Fruit fly (Drosophila melanogaster) whole organism, embryonic: Measurements from ENCODE around the gene Sf3b2.

Experiments
- Abd-B ChIP-seq: fragments of 200-800 bp; sonication (Bioruptor generic); optimal IDR thresholded peaks from 2 replicates; lab custom pipeline; 2018; ENCODE audit warnings: missing biosample characterization, mild to moderate bottlenecking, missing genetic modification characterization, moderate library complexity
- Bgb ChIP-seq: fragments of 200-800 bp; sonication (Bioruptor generic); IDR thresholded peaks from 2 replicates; pipeline ENCODE4 v1.3.6; 2022; ENCODE audit warnings: missing biosample characterization, missing genetic modification characterization; ENCODE audit not compliant: partially characterized antibody
- Blimp-1 ChIP-seq: fragments of 200-800 bp; sonication (Bioruptor generic); optimal IDR thresholded peaks from 3 replicates; lab custom pipeline; 2018; ENCODE audit warnings: missing biosample characterization, missing genetic modification characterization, mild to moderate bottlenecking, moderate library complexity, missing genetic modification reagents
- CG10366 ChIP-seq: fragments of 200-800 bp; sonication (Bioruptor generic); IDR thresholded peaks from 2 replicates; pipeline ENCODE4 v1.3.6; 2022; ENCODE audit warnings: missing biosample characterization, missing genetic modification characterization
- CG10462 ChIP-seq: fragments of 200-800 bp; sonication (Bioruptor generic); optimal IDR thresholded peaks from 2 replicates; lab custom pipeline; 2016; ENCODE audit warnings: missing biosample characterization, missing genetic modification characterization
- CG10959 ChIP-seq: fragments of 200-800 bp; sonication (Bioruptor generic); IDR thresholded peaks from 2 replicates; pipeline ENCODE4 v1.3.6; 2022; ENCODE audit warnings: missing biosample characterization, missing genetic modification characterization
- CG12104 ChIP-seq: fragments of 200-800 bp; sonication (Bioruptor generic); optimal IDR thresholded peaks from 3 replicates; lab custom pipeline; 2016; ENCODE audit warnings: missing biosample characterization, missing genetic modification characterization
- CG13123 ChIP-seq: fragments of 200-800 bp; sonication (Bioruptor generic); optimal IDR thresholded peaks from 2 replicates; lab custom pipeline; 2016; ENCODE audit warnings: missing biosample characterization, missing genetic modification characterization
- CG14050 ChIP-seq: fragments of 200-800 bp; sonication (Bioruptor generic); IDR thresholded peaks from 3 replicates; pipeline ENCODE4 v1.3.6; 2022; ENCODE audit warnings: missing biosample characterization, missing genetic modification characterization
- CG14965 ChIP-seq: fragments of 200-800 bp; sonication (Bioruptor generic); optimal IDR thresholded peaks from 2 replicates; lab custom pipeline; 2016; ENCODE audit warnings: missing biosample characterization, missing genetic modification characterization, borderline replicate concordance
- CG15479 ChIP-seq: fragments of 200-800 bp; sonication (Bioruptor generic); optimal IDR thresholded peaks from 3 replicates; lab custom pipeline; 2019; ENCODE audit warnings: missing biosample characterization, mild to moderate bottlenecking, missing genetic modification characterization, moderate library complexity
- CG15696 ChIP-seq: fragments of 200-800 bp; sonication (Bioruptor generic); optimal IDR thresholded peaks from 2 replicates; lab custom pipeline; 2019; ENCODE audit warnings: missing biosample characterization, mild to moderate bottlenecking, missing genetic modification characterization, moderate library complexity
- CG17361 ChIP-seq: fragments of 200-800 bp; sonication (Bioruptor generic); IDR thresholded peaks from 3 replicates; pipeline ENCODE4 v1.3.6; 2022; ENCODE audit warnings: missing biosample characterization, missing genetic modification characterization
- CG17568 ChIP-seq: fragments of 200-800 bp; sonication (Bioruptor generic); optimal IDR thresholded peaks from 2 replicates; lab custom pipeline; 2018; ENCODE audit warnings: missing biosample characterization, mild to moderate bottlenecking, missing genetic modification characterization, moderate library complexity
- CG17612 ChIP-seq: fragments of 200-800 bp; sonication (Bioruptor generic); IDR thresholded peaks from 2 replicates; pipeline ENCODE4 v1.3.6; 2022; ENCODE audit warnings: missing biosample characterization, missing genetic modification characterization
- CG18764 ChIP-seq: fragments of 200-800 bp; sonication (Bioruptor generic); optimal IDR thresholded peaks from 3 replicates; lab custom pipeline; 2016; ENCODE audit warnings: missing biosample characterization, missing genetic modification characterization
- CG2712 ChIP-seq: fragments of 200-800 bp; optimal IDR thresholded peaks from 3 replicates; lab custom pipeline; 2019; ENCODE audit warnings: missing biosample characterization, mild to moderate bottlenecking, missing genetic modification characterization, moderate library complexity
- CG30431 ChIP-seq: fragments of 200-800 bp; sonication (Bioruptor generic); optimal IDR thresholded peaks from 2 replicates; lab custom pipeline; 2017; ENCODE audit warnings: missing biosample characterization, missing genetic modification characterization
- CG31224 ChIP-seq: fragments of 200-800 bp; sonication (Bioruptor generic); IDR thresholded peaks from 2 replicates; pipeline ENCODE4 v1.3.6; 2022; ENCODE audit warnings: missing biosample characterization, missing genetic modification characterization
- CG32767 ChIP-seq: fragments of 200-800 bp; sonication (Bioruptor generic); IDR thresholded peaks from 2 replicates; pipeline ENCODE4 v1.3.6; 2022; ENCODE audit warnings: missing biosample characterization, missing genetic modification characterization
- CG3838 ChIP-seq: fragments of 200-800 bp; sonication (Bioruptor generic); optimal IDR thresholded peaks from 3 replicates; lab custom pipeline; 2016; ENCODE audit warnings: missing biosample characterization, missing genetic modification characterization
- CG4707 ChIP-seq: fragments of 200-800 bp; sonication (Bioruptor generic); optimal IDR thresholded peaks from 2 replicates; lab custom pipeline; 2018; ENCODE audit warnings: missing biosample characterization, mild to moderate bottlenecking, missing genetic modification characterization, moderate library complexity
- CG6254 ChIP-seq: fragments of 200-800 bp; sonication (Bioruptor generic); optimal IDR thresholded peaks from 3 replicates; lab custom pipeline; 2017; ENCODE audit warnings: mild to moderate bottlenecking, missing biosample characterization, missing genetic modification reagents, missing genetic modification characterization
- CG6689 ChIP-seq: fragments of 200-800 bp; sonication (Bioruptor generic); IDR thresholded peaks from 2 replicates; pipeline ENCODE4 v1.3.6; 2022; ENCODE audit warnings: missing biosample characterization, missing genetic modification characterization
- Chrac-16 ChIP-seq: fragments of 200-800 bp; sonication (Bioruptor generic); optimal IDR thresholded peaks from 3 replicates; lab custom pipeline; 2016; ENCODE audit warnings: missing biosample characterization, missing genetic modification characterization
- Fer1 ChIP-seq: fragments of 200-800 bp; sonication (Bioruptor generic); optimal IDR thresholded peaks from 2 replicates; lab custom pipeline; 2017; ENCODE audit warnings: missing biosample characterization, mild to moderate bottlenecking, missing genetic modification characterization
- H15 ChIP-seq: fragments of 200-800 bp; sonication (Bioruptor generic); IDR thresholded peaks from 3 replicates; pipeline ENCODE4 v1.3.6; 2022; ENCODE audit warnings: missing biosample characterization, missing genetic modification characterization
- H2.0 ChIP-seq: fragments of 200-800 bp; sonication (Bioruptor generic); IDR thresholded peaks from 2 replicates; pipeline ENCODE4 v1.3.6; 2022; ENCODE audit warnings: missing biosample characterization, missing genetic modification characterization
- Mes4 ChIP-seq: fragments of 200-800 bp; sonication (Bioruptor generic); optimal IDR thresholded peaks from 2 replicates; lab custom pipeline; 2016; ENCODE audit warnings: missing biosample characterization, missing genetic modification characterization
- Rx ChIP-seq: fragments of 200-800 bp; sonication (Bioruptor generic); IDR thresholded peaks from 2 replicates; pipeline ENCODE4 v1.3.6; 2022; ENCODE audit warnings: missing biosample characterization, missing genetic modification characterization
- Tbp ChIP-seq: fragments of >200 bp; optimal IDR thresholded peaks from 2 replicates; lab custom pipeline; 2018; ENCODE audit warnings: missing biosample characterization, missing genetic modification characterization
- Trl ChIP-seq, 3 experiments: fragments of >200 bp in 2 of 3; fragments of 200-800 bp in 1 of 3; sonication (Bioruptor generic) in 1 of 3; optimal IDR thresholded peaks; 2 replicates in 1 of 3; 3 replicates in 2 of 3; lab custom pipeline; 2016 to 2017; ENCODE audit warnings: missing biosample characterization in 1 of 3, missing genetic modification characterization in 1 of 3
- Xrp1 ChIP-seq: fragments of 200-800 bp; sonication (Bioruptor generic); IDR thresholded peaks from 2 replicates; pipeline ENCODE4 v1.3.6; 2022; ENCODE audit warnings: missing biosample characterization, missing genetic modification characterization
- YL-1 ChIP-seq: fragments of 200-800 bp; sonication (Bioruptor generic); optimal IDR thresholded peaks from 3 replicates; lab custom pipeline; 2017; ENCODE audit warnings: missing biosample characterization, mild to moderate bottlenecking, missing genetic modification characterization
- ara ChIP-seq: fragments of 200-800 bp; sonication (Bioruptor generic); IDR thresholded peaks from 2 replicates; pipeline ENCODE4 v1.3.6; 2022; ENCODE audit warnings: missing biosample characterization, missing genetic modification characterization
- caup ChIP-seq: fragments of 200-800 bp; sonication (Bioruptor generic); optimal IDR thresholded peaks from 3 replicates; lab custom pipeline; 2017; ENCODE audit warnings: missing biosample characterization, mild to moderate bottlenecking, missing genetic modification characterization, moderate library complexity; ENCODE audit not compliant: severe bottlenecking
- cwo ChIP-seq: fragments of 200-800 bp; sonication (Bioruptor generic); optimal IDR thresholded peaks from 3 replicates; lab custom pipeline; 2017; ENCODE audit warnings: missing biosample characterization, missing genetic modification characterization, mild to moderate bottlenecking, moderate library complexity, missing genetic modification reagents
- esg ChIP-seq: fragments of 200-800 bp; sonication (Bioruptor generic); conservative IDR thresholded peaks from 2 replicates; pipeline ENCODE4 v1.3.6; 2022; ENCODE audit warnings: missing biosample characterization, missing genetic modification characterization
- fu2 ChIP-seq: fragments of 200-800 bp; sonication (Bioruptor generic); optimal IDR thresholded peaks from 2 replicates; lab custom pipeline; 2016; ENCODE audit warnings: missing biosample characterization, missing genetic modification characterization
- hbn ChIP-seq: fragments of 200-800 bp; sonication (Bioruptor generic); IDR thresholded peaks from 2 replicates; pipeline ENCODE4 v1.3.6; 2022; ENCODE audit warnings: missing biosample characterization, missing genetic modification characterization; ENCODE audit not compliant: partially characterized antibody
- lilli ChIP-seq: fragments of 200-800 bp; sonication (Bioruptor generic); optimal IDR thresholded peaks from 3 replicates; lab custom pipeline; 2016; ENCODE audit warnings: missing biosample characterization, missing genetic modification characterization
- nerfin-2 ChIP-seq: fragments of 200-800 bp; sonication (Bioruptor generic); IDR thresholded peaks from 2 replicates; pipeline ENCODE4 v1.3.6; 2022; ENCODE audit warnings: missing biosample characterization, missing genetic modification characterization; ENCODE audit not compliant: partially characterized antibody
- pan ChIP-seq, 4 experiments: fragments of >200 bp in 3 of 4; fragments of 200-800 bp in 1 of 4; sonication (Bioruptor generic) in 1 of 4; optimal IDR thresholded peaks in 3 of 4; IDR thresholded peaks in 1 of 4; 2 replicates each; pipeline versions ENCODE4 v1.3.6 to Lab custom; 2017 to 2022; ENCODE audit warnings: missing biosample characterization in 2 of 4, missing genetic modification characterization in 2 of 4, mixed read lengths in 1 of 4
- salm ChIP-seq: fragments of 200-800 bp; sonication (Bioruptor generic); optimal IDR thresholded peaks from 2 replicates; lab custom pipeline; 2018; ENCODE audit warnings: missing biosample characterization, mild to moderate bottlenecking, missing genetic modification characterization
- slbo ChIP-seq: fragments of 200-800 bp; sonication (Bioruptor generic); IDR thresholded peaks from 2 replicates; pipeline ENCODE4 v1.3.6; 2022; ENCODE audit warnings: missing biosample characterization, missing genetic modification characterization
- stc ChIP-seq: fragments of 200-800 bp; sonication (Bioruptor generic); IDR thresholded peaks from 2 replicates; pipeline ENCODE4 v1.3.6; 2022; ENCODE audit warnings: missing biosample characterization, missing genetic modification characterization
- tap ChIP-seq: fragments of 200-800 bp; optimal IDR thresholded peaks from 3 replicates; lab custom pipeline; 2019; ENCODE audit warnings: missing biosample characterization, mild to moderate bottlenecking, missing genetic modification characterization, moderate library complexity
- toy ChIP-seq: fragments of 200-800 bp; sonication (Bioruptor generic); IDR thresholded peaks from 2 replicates; pipeline ENCODE4 v1.3.6; 2022; ENCODE audit warnings: missing biosample characterization, missing genetic modification characterization
- usp ChIP-seq: fragments of >200 bp; optimal IDR thresholded peaks from 2 replicates; lab custom pipeline; 2017; ENCODE audit warnings: missing biosample characterization, missing genetic modification characterization
- z ChIP-seq: fragments of 200-800 bp; sonication (Bioruptor generic); IDR thresholded peaks from 3 replicates; pipeline ENCODE4 v1.3.6; 2022; ENCODE audit warnings: missing biosample characterization, missing genetic modification characterization

Sf3b2 gene

DNA sequence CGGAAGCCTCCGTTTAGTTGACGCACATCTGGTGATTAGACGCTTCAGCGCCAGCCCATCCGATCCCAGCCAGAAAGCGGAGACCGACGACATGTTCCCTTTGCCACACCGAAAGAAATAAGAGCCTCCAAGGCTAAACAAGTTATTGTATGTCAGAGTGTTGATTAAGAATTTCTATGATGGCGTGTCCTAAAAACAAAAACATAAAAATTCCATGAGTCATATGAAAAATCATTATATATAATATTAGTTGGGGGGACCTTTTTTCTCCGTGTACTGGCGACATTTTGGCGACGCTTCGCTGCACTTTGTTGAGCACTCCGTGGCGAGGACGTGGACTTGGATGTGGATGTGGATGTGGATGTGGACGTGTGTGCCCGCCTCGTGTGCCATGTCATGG is 16.2 kb downstream of the Sf3b2 start (continued):
- TF ChIP-seq Abd-B (GFP tag; lab: Kevin White, UChicago) (no peak), CG17612 (GFP tag; lab: Robert Waterston, UW) (no peak), ara (GFP tag; lab: Robert Waterston, UW) (peak; percentile 48), Xrp1 (GFP tag; lab: Robert Waterston, UW) (peak; percentile 58; the same call in 1 of the 2 replicates), CG17361 (GFP tag; lab: Robert Waterston, UW) (0 out of 3 replicates have a peak, but pooled peaks have one; percentile 36), CG14050 (no peak), Rx (no peak), toy (GFP tag; lab: Robert Waterston, UW) (no peak), pan (optimal IDR thresholded peaks at IDR 0.05; lab: Kevin White, UChicago) (no peak), pan (GFP tag; optimal IDR thresholded peaks at IDR 0.05 in 1 of 2, IDR thresholded peaks at IDR 0.05 in 1 of 2) (peak in 1 of 2 experiments; percentile 27), CG15479 (no peak), stc (GFP tag; lab: Robert Waterston, UW) (peak; percentile 33; the same call in 1 of the 2 replicates), Fer1 (no peak), CG6689 (GFP tag; lab: Robert Waterston, UW) (no peak), Tbp (GFP tag; lab: Kevin White, UChicago) (no peak), z (GFP tag; lab: Robert Waterston, UW) (no peak), CG32767 (GFP tag; lab: Robert Waterston, UW) (no peak), Bgb (no peak), Trl (optimal IDR thresholded peaks at IDR 0.05; lab: Kevin White, UChicago) (no peak), Trl (GFP tag; optimal IDR thresholded peaks at IDR 0.05; lab: Kevin White, UChicago) (no peak), usp (GFP tag; lab: Kevin White, UChicago) (no peak), tap (tag; lab: Kevin White, UChicago) (no peak), CG13123 (GFP tag; lab: Kevin White, UChicago) (no peak), YL-1 (GFP tag; lab: Kevin White, UChicago) (no peak), salm (no peak), Mes4 (no peak), CG4707 (GFP tag; lab: Kevin White, UChicago) (no peak), esg (GFP tag; lab: Robert Waterston, UW) (peak; percentile 10; the same call in 1 of the 2 replicates), CG17568 (GFP tag; lab: Kevin White, UChicago) (no peak), H15 (GFP tag; lab: Robert Waterston, UW) (0 out of 3 replicates have a peak, but pooled peaks have one; percentile 42), CG10959 (GFP tag; lab: Robert Waterston, UW) (0 out of 2 replicates have a peak, but pooled peaks have one; percentile 7), CG10462 (no peak), cwo (GFP tag; lab: Kevin White, UChicago) (no peak), hbn (GFP tag; lab: Robert Waterston, UW) (no peak), slbo (GFP tag; lab: Robert Waterston, UW) (peak; percentile 49), CG31224 (no peak), fu2 (GFP tag; lab: Kevin White, UChicago) (no peak), CG14965 (GFP tag; lab: Kevin White, UChicago) (no peak), lilli (peak; percentile 9), H2.0 (GFP tag; lab: Robert Waterston, UW) (no peak; the same call in 1 of the 2 replicates), CG18764 (GFP tag; lab: Kevin White, UChicago) (no peak), CG2712 (peak; percentile 53), Chrac-16 (GFP tag; lab: Kevin White, UChicago) (no peak), CG12104 (no peak), CG15696 (tag; lab: Kevin White, UChicago) (peak; percentile 12), CG10366 (GFP tag; lab: Robert Waterston, UW) (peak; percentile 14; the same call in 1 of the 2 replicates), nerfin-2 (GFP tag; lab: Robert Waterston, UW) (no peak), caup (GFP tag; lab: Kevin White, UChicago) (no peak), CG30431 (peak; percentile 18), CG6254 (GFP tag; lab: Kevin White, UChicago) (no peak), Blimp-1 (GFP tag; lab: Kevin White, UChicago) (peak; percentile 37), CG3838 (GFP tag; lab: Kevin White, UChicago) (no peak)
